Worm (Caenorhabditis elegans) whole organism, mixed stage, embryonic: ENCODE results near the gene pitp-1.

ENCODE experiments used
- M03D4.4 ChIP-seq: sonication (generic microtip); optimal IDR thresholded peaks from 2 replicates; lab custom pipeline; 2017; ENCODE audit warnings: mild to moderate bottlenecking, missing genetic modification characterization, missing compliant biosample characterization
- bed-3 ChIP-seq: fragments of 200-800 bp; sonication (Bioruptor generic); optimal IDR thresholded peaks from 3 replicates; lab custom pipeline; 2018; ENCODE audit warnings: mild to moderate bottlenecking, missing genetic modification characterization, moderate library complexity, missing compliant biosample characterization
- blmp-1 ChIP-seq: fragments of 150-350 bp; optimal IDR thresholded peaks from 2 replicates; lab custom pipeline; 2014; ENCODE audit warnings: missing biosample characterization, missing genetic modification characterization
- ceh-39 ChIP-seq: fragments of 150-350 bp; optimal IDR thresholded peaks from 2 replicates; lab custom pipeline; 2014; ENCODE audit warnings: missing biosample characterization, missing genetic modification characterization
- ceh-43 ChIP-seq: fragments of 200-800 bp; sonication (Bioruptor generic); optimal IDR thresholded peaks from 2 replicates; lab custom pipeline; 2018; ENCODE audit warnings: mild to moderate bottlenecking, missing genetic modification characterization, moderate library complexity, missing compliant biosample characterization
- ceh-83 ChIP-seq: fragments of 200-800 bp; sonication (Bioruptor generic); optimal IDR thresholded peaks from 2 replicates; lab custom pipeline; 2018; ENCODE audit warnings: mild to moderate bottlenecking, missing genetic modification characterization, missing compliant biosample characterization
- ces-1 ChIP-seq: fragments of 150-350 bp; optimal IDR thresholded peaks from 2 replicates; lab custom pipeline; 2014; ENCODE audit warnings: missing biosample characterization, missing genetic modification reagents, missing genetic modification characterization
- cnd-1 ChIP-seq: fragments of 200-800 bp; sonication (Bioruptor generic); optimal IDR thresholded peaks from 2 replicates; lab custom pipeline; 2018; ENCODE audit warnings: mild to moderate bottlenecking, missing genetic modification characterization, missing compliant biosample characterization
- drap-1 ChIP-seq: fragments of 200-800 bp; sonication (Bioruptor generic); optimal IDR thresholded peaks from 3 replicates; lab custom pipeline; 2018; ENCODE audit warnings: mild to moderate bottlenecking, missing genetic modification characterization, missing compliant biosample characterization
- elt-1 ChIP-seq: sonication (generic microtip); optimal IDR thresholded peaks from 2 replicates; lab custom pipeline; 2017; ENCODE audit warnings: missing genetic modification characterization, mild to moderate bottlenecking, missing compliant biosample characterization, antibody characterized with exemption, moderate library complexity, borderline replicate concordance; ENCODE audit not compliant: insufficient read depth
- elt-3 ChIP-seq: fragments of 150-350 bp; optimal IDR thresholded peaks from 2 replicates; lab custom pipeline; 2014; ENCODE audit warnings: missing biosample characterization, missing genetic modification characterization
- flh-1 ChIP-seq: fragments of 200-800 bp; sonication (Bioruptor generic); optimal IDR thresholded peaks from 2 replicates; lab custom pipeline; 2018; ENCODE audit warnings: mild to moderate bottlenecking, missing genetic modification characterization, moderate library complexity, missing compliant biosample characterization
- ham-2 ChIP-seq: fragments of 200-800 bp; sonication (Bioruptor generic); optimal IDR thresholded peaks from 2 replicates; lab custom pipeline; 2018; ENCODE audit warnings: mild to moderate bottlenecking, missing genetic modification characterization, missing compliant biosample characterization
- hlh-1 ChIP-seq: fragments of 150-350 bp; optimal IDR thresholded peaks from 2 replicates; lab custom pipeline; 2014; ENCODE audit warnings: missing biosample characterization, missing genetic modification reagents, missing genetic modification characterization
- lin-13 ChIP-seq: fragments of 150-350 bp; optimal IDR thresholded peaks from 2 replicates; lab custom pipeline; 2014; ENCODE audit warnings: missing biosample characterization, missing genetic modification characterization
- lin-32 ChIP-seq: fragments of 200-800 bp; sonication (Bioruptor generic); optimal IDR thresholded peaks from 2 replicates; lab custom pipeline; 2018; ENCODE audit warnings: mild to moderate bottlenecking, missing genetic modification characterization, missing compliant biosample characterization
- lsy-2 ChIP-seq: fragments of 150-350 bp; optimal IDR thresholded peaks from 2 replicates; lab custom pipeline; 2014; ENCODE audit warnings: missing biosample characterization, missing genetic modification characterization
- mab-5 ChIP-seq: fragments of 150-350 bp; optimal IDR thresholded peaks from 2 replicates; lab custom pipeline; 2014; ENCODE audit warnings: missing biosample characterization, missing genetic modification characterization
- mep-1 ChIP-seq: fragments of 150-350 bp; optimal IDR thresholded peaks from 2 replicates; lab custom pipeline; 2017; ENCODE audit warnings: missing biosample characterization, missing genetic modification reagents, missing genetic modification characterization, inconsistent platforms
- mls-2 ChIP-seq: sonication (generic microtip); optimal IDR thresholded peaks from 2 replicates; lab custom pipeline; 2016; ENCODE audit warnings: mild to moderate bottlenecking, missing genetic modification characterization, moderate library complexity, missing compliant biosample characterization
- nhr-12 ChIP-seq: fragments of 150-350 bp; optimal IDR thresholded peaks from 2 replicates; lab custom pipeline; 2014; ENCODE audit warnings: missing biosample characterization, missing genetic modification characterization
- nhr-2 ChIP-seq: fragments of 150-350 bp; optimal IDR thresholded peaks from 2 replicates; lab custom pipeline; 2014; ENCODE audit warnings: missing biosample characterization, missing genetic modification characterization
- nhr-237 ChIP-seq: fragments of 150-350 bp; optimal IDR thresholded peaks from 2 replicates; lab custom pipeline; 2014; ENCODE audit warnings: missing biosample characterization, missing genetic modification characterization
- nhr-28 ChIP-seq: fragments of 150-350 bp; optimal IDR thresholded peaks from 2 replicates; lab custom pipeline; 2014; ENCODE audit warnings: missing biosample characterization, missing genetic modification characterization
- nhr-76 ChIP-seq: sonication (generic microtip); optimal IDR thresholded peaks from 2 replicates; lab custom pipeline; 2017; ENCODE audit warnings: missing biosample characterization, missing genetic modification characterization
- pha-4 ChIP-seq: fragments of 150-350 bp; optimal IDR thresholded peaks from 2 replicates; lab custom pipeline; 2018; ENCODE audit warnings: missing biosample characterization, missing genetic modification reagents, missing genetic modification characterization
- sem-2 ChIP-seq: fragments of 200-800 bp; sonication (Bioruptor generic); optimal IDR thresholded peaks from 2 replicates; lab custom pipeline; 2018; ENCODE audit warnings: mild to moderate bottlenecking, missing genetic modification characterization, missing compliant biosample characterization
- snpc-4 ChIP-seq: fragments of 150-350 bp; optimal IDR thresholded peaks from 2 replicates; lab custom pipeline; 2014; ENCODE audit warnings: missing biosample characterization, missing genetic modification characterization
- sptf-1 ChIP-seq: sonication (generic microtip); optimal IDR thresholded peaks from 2 replicates; lab custom pipeline; 2017; ENCODE audit warnings: mild to moderate bottlenecking, missing genetic modification characterization, moderate library complexity, missing compliant biosample characterization
- tbx-8 ChIP-seq: fragments of 200-800 bp; sonication (Bioruptor generic); optimal IDR thresholded peaks from 2 replicates; lab custom pipeline; 2018; ENCODE audit warnings: mild to moderate bottlenecking, missing genetic modification characterization, moderate library complexity, missing compliant biosample characterization
- unc-120 ChIP-seq: sonication (generic microtip); optimal IDR thresholded peaks from 2 replicates; lab custom pipeline; 2017; ENCODE audit warnings: missing genetic modification characterization, missing compliant biosample characterization; ENCODE audit not compliant: poor library complexity, severe bottlenecking
- unc-39 ChIP-seq: fragments of 150-350 bp; optimal IDR thresholded peaks from 2 replicates; lab custom pipeline; 2014; ENCODE audit warnings: missing biosample characterization, missing genetic modification characterization
- unc-62 ChIP-seq: fragments of 150-350 bp; optimal IDR thresholded peaks from 2 replicates; lab custom pipeline; 2014; ENCODE audit warnings: missing biosample characterization, missing genetic modification reagents, missing genetic modification characterization
- zip-8 ChIP-seq: fragments of 150-350 bp; optimal IDR thresholded peaks from 2 replicates; lab custom pipeline; 2014; ENCODE audit warnings: missing biosample characterization, missing genetic modification characterization
- ztf-11 ChIP-seq: fragments of 150-350 bp; optimal IDR thresholded peaks from 2 replicates; lab custom pipeline; 2014; ENCODE audit warnings: missing biosample characterization, missing genetic modification characterization

The pitp-1 gene

DNA sequence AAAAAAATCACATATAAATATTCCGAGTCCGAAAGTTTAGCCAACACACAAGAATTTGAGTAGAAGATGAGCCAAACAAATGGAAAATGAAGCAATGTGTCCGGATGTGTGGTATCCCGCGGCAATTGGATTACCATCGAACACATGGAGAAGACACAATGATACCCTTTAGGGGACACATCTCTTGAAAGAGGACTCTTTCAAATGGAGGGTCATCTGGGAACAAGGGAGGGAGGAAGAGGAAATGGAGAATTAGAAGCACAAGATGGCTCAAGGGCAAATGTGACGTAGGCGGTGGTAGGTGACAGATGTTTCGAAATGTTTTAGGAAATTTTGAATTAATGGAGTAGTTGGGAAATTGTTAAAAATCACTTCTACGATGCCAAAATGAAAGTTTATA lies 13.5 kb upstream of the pitp-1 start:
- TF ChIP-seq nhr-237 (no peak), ham-2 (no peak), sem-2 (GFP tag; lab: Kevin White, UChicago) (no peak), ceh-83 (GFP tag; lab: Kevin White, UChicago) (no peak), nhr-76 (tag; lab: Kevin White, UChicago) (no peak), sptf-1 (tag; lab: Kevin White, UChicago) (no peak), elt-3 (no peak), bed-3 (GFP tag; lab: Kevin White, UChicago) (no peak), unc-39 (tag; lab: Kevin White, UChicago) (no peak), drap-1 (GFP tag; lab: Kevin White, UChicago) (no peak), snpc-4 (tag; lab: Kevin White, UChicago) (no peak), lin-32 (peak; percentile 48), nhr-28 (tag; lab: Kevin White, UChicago) (no peak), tbx-8 (GFP tag; lab: Kevin White, UChicago) (no peak), unc-62 (GFP tag; lab: Kevin White, UChicago) (peak; percentile 56), cnd-1 (tag; lab: Kevin White, UChicago) (peak; percentile 83), ces-1 (GFP tag; lab: Kevin White, UChicago) (peak; percentile 98), elt-1 (tag; lab: Kevin White, UChicago) (no peak)

ce11 chrIII:3542105-3542504 lies 12.5 kb upstream of the pitp-1 start:
- TF ChIP-seq sem-2 (GFP tag; lab: Kevin White, UChicago) (no peak), nhr-12 (tag; lab: Kevin White, UChicago) (no peak), ces-1 (GFP tag; lab: Kevin White, UChicago) (peak; percentile 89), nhr-28 (tag; lab: Kevin White, UChicago) (no peak), elt-1 (tag; lab: Kevin White, UChicago) (no peak), cnd-1 (tag; lab: Kevin White, UChicago) (no peak)

DNA sequence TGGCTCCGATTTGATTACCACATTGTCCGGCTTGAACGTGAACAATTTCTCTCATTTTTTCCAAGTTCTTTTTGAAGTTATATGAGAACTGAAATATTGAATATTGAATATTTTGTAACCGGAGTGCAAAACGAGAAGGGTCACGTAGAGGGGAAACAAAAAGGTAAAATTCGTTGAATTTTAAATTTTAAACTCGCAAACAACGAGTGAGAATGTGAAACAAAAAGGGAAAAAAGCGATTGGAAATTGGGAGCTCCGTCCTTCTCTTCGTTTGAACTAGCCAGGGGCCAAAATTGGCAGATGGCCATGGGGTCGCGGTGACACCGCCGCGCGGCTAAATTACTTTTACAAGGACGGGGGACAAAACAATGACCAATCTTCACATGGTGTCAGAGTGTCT lies 11.9 kb upstream of the pitp-1 start, which contains the start of gene ben-1:
Gene ben-1, minus strand, starts transcription at position 101 of the 400 bp plus-strand sequence.
- TF ChIP-seq mab-5 (no peak), blmp-1 (tag; lab: Kevin White, UChicago) (no peak), cnd-1 (tag; lab: Kevin White, UChicago) (no peak), snpc-4 (tag; lab: Kevin White, UChicago) (no peak), nhr-12 (tag; lab: Kevin White, UChicago) (no peak), hlh-1 (tag; lab: Kevin White, UChicago) (no peak), M03D4.4 (tag; lab: Kevin White, UChicago) (no peak), nhr-237 (no peak), nhr-76 (tag; lab: Kevin White, UChicago) (no peak), ces-1 (GFP tag; lab: Kevin White, UChicago) (no peak), ceh-83 (GFP tag; lab: Kevin White, UChicago) (no peak), ceh-43 (GFP tag; lab: Kevin White, UChicago) (no peak), nhr-28 (tag; lab: Kevin White, UChicago) (no peak), ham-2 (no peak), ceh-39 (no peak), flh-1 (no peak), mls-2 (tag; lab: Kevin White, UChicago) (no peak), nhr-2 (tag; lab: Kevin White, UChicago) (no peak), unc-39 (tag; lab: Kevin White, UChicago) (no peak), tbx-8 (GFP tag; lab: Kevin White, UChicago) (no peak)

DNA sequence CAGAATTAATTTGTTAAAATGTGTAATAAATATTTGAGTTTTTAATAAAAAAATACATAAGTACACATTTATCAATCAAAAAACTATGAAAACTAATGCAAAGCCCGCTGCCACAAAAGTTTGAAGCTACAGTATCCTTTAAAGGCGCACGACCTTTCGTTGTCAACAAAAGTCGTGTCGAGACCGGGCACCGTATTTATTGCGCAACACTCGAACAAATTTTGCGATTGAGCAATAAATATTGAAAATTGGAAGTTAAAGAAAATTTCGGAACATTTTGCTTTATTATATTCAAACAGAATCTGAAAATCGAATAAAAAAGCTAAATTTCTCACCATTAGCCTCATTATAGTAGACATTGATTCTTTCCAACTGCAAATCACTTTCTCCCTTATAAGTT lies 11.5 kb upstream of the pitp-1 start:
- TF ChIP-seq bed-3 (GFP tag; lab: Kevin White, UChicago) (no peak), zip-8 (peak; percentile 92)

DNA sequence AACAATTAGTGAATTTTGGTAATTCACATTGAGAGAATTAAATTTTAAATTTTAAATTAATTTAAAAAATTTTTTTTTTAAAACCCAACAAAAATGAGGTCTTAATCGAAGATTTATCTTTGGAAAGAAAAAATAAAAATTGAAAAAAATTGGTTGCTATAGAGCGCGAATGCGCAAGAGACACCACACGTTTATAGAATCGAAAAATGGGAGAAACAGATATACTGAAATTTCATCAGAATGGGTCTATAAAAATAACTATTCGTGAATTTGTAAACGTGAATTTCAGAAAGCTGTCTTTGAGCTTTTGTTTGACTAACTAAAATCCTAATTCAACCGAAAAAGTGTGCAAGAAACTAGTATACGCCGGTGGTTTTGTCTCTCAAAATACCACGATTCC lies 10.8 kb upstream of the pitp-1 start:
- TF ChIP-seq elt-1 (tag; lab: Kevin White, UChicago): no peak
- TF ChIP-seq unc-39 (tag; lab: Kevin White, UChicago): no peak
- TF ChIP-seq ham-2: no peak
- peak; percentile 64 for TF ChIP-seq lsy-2 (tag; lab: Kevin White, UChicago)
- no peak for TF ChIP-seq nhr-76 (tag; lab: Kevin White, UChicago)
- TF ChIP-seq sem-2 (GFP tag; lab: Kevin White, UChicago): no peak
- TF ChIP-seq snpc-4 (tag; lab: Kevin White, UChicago): no peak
- TF ChIP-seq pha-4 (tag; lab: Kevin White, UChicago): no peak
- no peak for TF ChIP-seq nhr-28 (tag; lab: Kevin White, UChicago)
- no peak for TF ChIP-seq mab-5
- TF ChIP-seq flh-1: no peak
- TF ChIP-seq mls-2 (tag; lab: Kevin White, UChicago): no peak
- TF ChIP-seq tbx-8 (GFP tag; lab: Kevin White, UChicago): peak; percentile 56
- peak; percentile 10 for TF ChIP-seq nhr-2 (tag; lab: Kevin White, UChicago)
- TF ChIP-seq hlh-1 (tag; lab: Kevin White, UChicago): no peak
- TF ChIP-seq mep-1 (tag; lab: Kevin White, UChicago): peak; percentile 6
- no peak for TF ChIP-seq ceh-43 (GFP tag; lab: Kevin White, UChicago)
- peak; percentile 22 for TF ChIP-seq ceh-39
- peak; percentile 52 for TF ChIP-seq sptf-1 (tag; lab: Kevin White, UChicago)
- no peak for TF ChIP-seq cnd-1 (tag; lab: Kevin White, UChicago)
- peak; percentile 56 for TF ChIP-seq nhr-237
- no peak for TF ChIP-seq ztf-11 (tag; lab: Kevin White, UChicago)
- no peak for TF ChIP-seq lin-32
- TF ChIP-seq zip-8: no peak
- TF ChIP-seq unc-120 (tag; lab: Kevin White, UChicago): no peak
- TF ChIP-seq M03D4.4 (tag; lab: Kevin White, UChicago): no peak
- no peak for TF ChIP-seq elt-3
- TF ChIP-seq lin-13: no peak
